Worm (Caenorhabditis elegans): ENCODE results near the gene B0244.5.

- TF ChIP-seq ztf-18 (tag; optimal IDR thresholded peaks at IDR 0.05), result no peak
- TF ChIP-seq ama-1 (optimal IDR thresholded peaks at IDR 0.05), result no peak
- no peak for TF ChIP-seq ama-1 (GFP tag; optimal IDR thresholded peaks at IDR 0.05)
- no peak for TF ChIP-seq bed-2 (GFP tag; IDR thresholded peaks at IDR 0.05)
- TF ChIP-seq ceh-27 (GFP tag; optimal IDR thresholded peaks at IDR 0.05), result no peak
- TF ChIP-seq nfyb-1 (GFP tag; IDR thresholded peaks at IDR 0.05), result no peak
- TF ChIP-seq unc-130 (GFP tag; optimal IDR thresholded peaks at IDR 0.05), result no peak
- TF ChIP-seq ztf-3 (GFP tag; optimal IDR thresholded peaks at IDR 0.05), result no peak
Measured at ce11 chrIII:5734905-5735304, 9.8 kb upstream of the B0244.5 start, which contains the start of gene B0244.10.

Data from whole organism, young adult.